Fruit fly (Drosophila melanogaster): ENCODE measurements around the gene Kul.

Gene Kul

dm6 chr3R:29778985-29779298, 53.3 kb downstream of the Kul start:
- TF ChIP-seq CG17801 (GFP tag; optimal IDR thresholded peaks at IDR 0.05; ENCODE audit: partially characterized antibody): no peak

dm6 chr3R:29780402-29781029, 54.9 kb downstream of the Kul start, which contains the start of gene fig:
Gene fig (minus strand): TSS chr3R:29780452.
- no peak for TF ChIP-seq CG17801 (GFP tag; optimal IDR thresholded peaks at IDR 0.05; ENCODE audit: partially characterized antibody)

- TF ChIP-seq CG17801 (GFP tag; optimal IDR thresholded peaks at IDR 0.05; ENCODE audit: partially characterized antibody): no peak
Observed at dm6 chr3R:29781874-29782273, 56.2 kb downstream of the Kul start.

dm6 chr3R:29782367-29782766, 56.7 kb downstream of the Kul start:
- TF ChIP-seq CG17801 (GFP tag; optimal IDR thresholded peaks at IDR 0.05; ENCODE audit: partially characterized antibody): peak; percentile 61

- no peak for TF ChIP-seq CG17801 (GFP tag; optimal IDR thresholded peaks at IDR 0.05; ENCODE audit: partially characterized antibody)
Observed at dm6 chr3R:29783210-29783609, 57.6 kb downstream of the Kul start.

Data from ovary, adult (tissue).